Fruit fly (Drosophila melanogaster) whole organism, pupa: Measurements from ENCODE around the gene eIF3h.

Experiments used
- CG9948 ChIP-seq: fragments of 200-800 bp; sonication (Bioruptor generic); optimal IDR thresholded peaks from 2 replicates; lab custom pipeline; 2018; ENCODE audit warnings: missing biosample characterization, mild to moderate bottlenecking, missing genetic modification characterization, moderate library complexity
- D1 ChIP-seq: fragments of 200-800 bp; sonication (Bioruptor generic); optimal IDR thresholded peaks from 2 replicates; lab custom pipeline; 2018; ENCODE audit warnings: missing biosample characterization, mild to moderate bottlenecking, missing genetic modification characterization, moderate library complexity
- rn ChIP-seq: fragments of 200-800 bp; sonication (Bioruptor generic); IDR thresholded peaks from 2 replicates; pipeline ENCODE4 v1.3.6; 2022; ENCODE audit warnings: missing biosample characterization, missing genetic modification characterization

DNA sequence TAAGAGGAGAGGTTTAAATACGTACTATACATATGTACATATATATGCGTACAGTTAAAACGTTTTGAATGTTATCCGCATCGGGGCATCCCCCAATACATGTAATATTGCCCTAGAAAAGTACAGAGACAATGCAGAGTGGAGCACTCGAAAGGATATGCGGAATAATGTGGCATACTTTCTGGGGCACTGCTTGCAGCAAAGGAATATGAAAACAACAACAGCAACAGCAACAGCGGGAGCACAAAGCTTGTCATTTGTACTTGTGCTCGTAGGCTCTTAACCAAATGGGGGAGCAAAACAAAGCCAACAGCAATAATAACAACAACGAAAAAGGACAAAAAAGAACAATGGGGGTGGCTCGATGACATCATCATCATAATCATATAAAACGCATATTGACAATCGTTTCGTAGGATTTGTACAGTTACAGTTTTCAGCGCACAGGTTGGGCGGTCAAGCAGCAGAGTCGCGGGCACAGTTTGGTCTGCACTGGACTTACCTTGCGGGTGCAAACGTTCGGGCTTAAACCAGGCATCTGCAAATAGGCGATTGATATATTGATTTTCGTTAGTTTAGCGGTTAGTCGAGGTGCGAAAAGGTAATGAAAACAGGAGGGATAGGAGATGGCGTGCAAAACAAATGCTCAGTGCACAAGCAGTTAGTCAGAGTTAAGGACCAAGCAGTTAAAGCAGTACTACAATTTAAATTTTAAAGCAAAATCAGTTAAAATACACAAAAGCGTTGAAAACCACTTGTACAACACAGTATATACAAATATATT, 49.0 kb downstream of the eIF3h start:
- TF ChIP-seq rn (GFP tag; lab: Robert Waterston, UW) = no peak
- TF ChIP-seq D1 (tag; lab: Kevin White, UChicago) = no peak
- TF ChIP-seq CG9948 (tag; lab: Kevin White, UChicago) = no peak
